Fruit fly (Drosophila melanogaster) whole organism, embryonic: ENCODE results near the gene blp.

ENCODE experiments used
- ATbp ChIP-seq: fragments of 200-800 bp; sonication (Bioruptor generic); optimal IDR thresholded peaks from 2 replicates; lab custom pipeline; 2017; ENCODE audit warnings: missing biosample characterization, mild to moderate bottlenecking, missing genetic modification characterization, missing genetic modification reagents
- CG1024 ChIP-seq: fragments of 200-800 bp; sonication (Bioruptor generic); IDR thresholded peaks from 2 replicates; pipeline ENCODE4 v1.3.6; 2022; ENCODE audit warnings: missing biosample characterization, missing genetic modification characterization
- CG11695 ChIP-seq: fragments of 200-800 bp; sonication (Bioruptor generic); IDR thresholded peaks from 3 replicates; pipeline ENCODE4 v1.3.6; 2022; ENCODE audit warnings: missing biosample characterization, missing genetic modification characterization
- CG12219 ChIP-seq: fragments of 200-800 bp; sonication (Bioruptor generic); optimal IDR thresholded peaks from 3 replicates; lab custom pipeline; 2018; ENCODE audit warnings: missing biosample characterization, mild to moderate bottlenecking, missing genetic modification characterization
- CG12299 ChIP-seq: fragments of 200-800 bp; sonication (Bioruptor generic); optimal IDR thresholded peaks from 2 replicates; lab custom pipeline; 2018; ENCODE audit warnings: missing biosample characterization, mild to moderate bottlenecking, missing genetic modification characterization
- CG14050 ChIP-seq: fragments of 200-800 bp; sonication (Bioruptor generic); IDR thresholded peaks from 3 replicates; pipeline ENCODE4 v1.3.6; 2022; ENCODE audit warnings: missing biosample characterization, missing genetic modification characterization
- CG15269 ChIP-seq: fragments of 200-800 bp; sonication (Bioruptor generic); optimal IDR thresholded peaks from 2 replicates; lab custom pipeline; 2018; ENCODE audit warnings: missing biosample characterization, mild to moderate bottlenecking, missing genetic modification characterization, moderate library complexity
- CG15601 ChIP-seq: fragments of 200-800 bp; sonication (Bioruptor generic); optimal IDR thresholded peaks from 3 replicates; lab custom pipeline; 2019; ENCODE audit warnings: missing biosample characterization, mild to moderate bottlenecking, missing genetic modification characterization, moderate library complexity
- CG17359 ChIP-seq: fragments of 200-800 bp; sonication (Bioruptor generic); optimal IDR thresholded peaks from 3 replicates; lab custom pipeline; 2018; ENCODE audit warnings: missing biosample characterization, mild to moderate bottlenecking, missing genetic modification characterization, moderate library complexity
- CG1792 ChIP-seq: fragments of 200-800 bp; sonication (Bioruptor generic); optimal IDR thresholded peaks from 2 replicates; lab custom pipeline; 2016; ENCODE audit warnings: missing biosample characterization, missing genetic modification characterization
- CG18011 ChIP-seq: fragments of 200-800 bp; sonication (Bioruptor generic); optimal IDR thresholded peaks from 2 replicates; lab custom pipeline; 2017; ENCODE audit warnings: missing biosample characterization, missing genetic modification characterization, mild to moderate bottlenecking, moderate library complexity, missing genotype
- CG18262 ChIP-seq: fragments of 200-800 bp; optimal IDR thresholded peaks from 3 replicates; lab custom pipeline; 2019; ENCODE audit warnings: missing biosample characterization, mild to moderate bottlenecking, missing genetic modification characterization, moderate library complexity
- CG31441 ChIP-seq: fragments of 200-800 bp; sonication (Bioruptor generic); IDR thresholded peaks from 2 replicates; pipeline ENCODE4 v1.3.6; 2022; ENCODE audit warnings: missing biosample characterization, missing genetic modification characterization
- CG34376 ChIP-seq: fragments of 200-800 bp; sonication (Bioruptor generic); optimal IDR thresholded peaks from 2 replicates; lab custom pipeline; 2018; ENCODE audit warnings: missing biosample characterization, mild to moderate bottlenecking, missing genetic modification characterization
- CG4424 ChIP-seq: fragments of 200-800 bp; sonication (Bioruptor generic); optimal IDR thresholded peaks from 3 replicates; lab custom pipeline; 2016; ENCODE audit warnings: missing biosample characterization, missing genetic modification characterization
- CG6791 ChIP-seq: fragments of 200-800 bp; sonication (Bioruptor generic); IDR thresholded peaks from 3 replicates; pipeline ENCODE4 v1.3.6; 2022; ENCODE audit warnings: missing biosample characterization, missing genetic modification characterization; ENCODE audit not compliant: partially characterized antibody
- CG7839 ChIP-seq: fragments of 200-800 bp; sonication (Bioruptor generic); optimal IDR thresholded peaks from 3 replicates; lab custom pipeline; 2018; ENCODE audit warnings: missing biosample characterization, mild to moderate bottlenecking, missing genetic modification characterization, moderate library complexity
- CG8388 ChIP-seq: fragments of 200-800 bp; sonication (Bioruptor generic); optimal IDR thresholded peaks from 2 replicates; lab custom pipeline; 2019; ENCODE audit warnings: missing biosample characterization, mild to moderate bottlenecking, missing genetic modification characterization, moderate library complexity
- CG8924 ChIP-seq: fragments of 200-800 bp; optimal IDR thresholded peaks from 3 replicates; lab custom pipeline; 2019; ENCODE audit warnings: missing biosample characterization, mild to moderate bottlenecking, missing genetic modification characterization, moderate library complexity
- CG8944 ChIP-seq: fragments of 200-800 bp; sonication (Bioruptor generic); optimal IDR thresholded peaks from 3 replicates; lab custom pipeline; 2016; ENCODE audit warnings: missing biosample characterization, missing genetic modification characterization
- CG9727 ChIP-seq: fragments of 200-800 bp; sonication (Bioruptor generic); optimal IDR thresholded peaks from 3 replicates; lab custom pipeline; 2017; ENCODE audit warnings: missing biosample characterization, mild to moderate bottlenecking, missing genetic modification characterization
- CG9817 ChIP-seq: fragments of 200-800 bp; sonication (Bioruptor generic); optimal IDR thresholded peaks from 2 replicates; lab custom pipeline; 2018; ENCODE audit warnings: missing biosample characterization, mild to moderate bottlenecking, missing genetic modification characterization, moderate library complexity
- Deaf1 ChIP-seq: fragments of 200-800 bp; optimal IDR thresholded peaks from 3 replicates; lab custom pipeline; 2019; ENCODE audit warnings: missing biosample characterization, mild to moderate bottlenecking, missing genetic modification characterization, moderate library complexity
- Dip3 ChIP-seq: fragments of 200-800 bp; sonication (Bioruptor generic); optimal IDR thresholded peaks from 3 replicates; lab custom pipeline; 2016; ENCODE audit warnings: missing biosample characterization, missing genetic modification characterization
- Doc3 ChIP-seq: fragments of 200-800 bp; sonication (Bioruptor generic); IDR thresholded peaks from 3 replicates; pipeline ENCODE4 v1.3.6; 2022; ENCODE audit warnings: missing biosample characterization, missing genetic modification characterization; ENCODE audit not compliant: partially characterized antibody
- Drgx ChIP-seq: fragments of 200-800 bp; sonication (Bioruptor generic); IDR thresholded peaks from 2 replicates; pipeline ENCODE4 v1.3.6; 2022; ENCODE audit warnings: missing biosample characterization, missing genetic modification characterization
- Eip74EF ChIP-seq, 2 experiments: fragments of 200-800 bp in 1 of 2; fragments of >200 bp in 1 of 2; sonication (Bioruptor generic) in 1 of 2; optimal IDR thresholded peaks; 2 replicates each; lab custom pipeline; 2017 to 2019; ENCODE audit warnings: missing biosample characterization in 2 of 2, missing genetic modification characterization in 2 of 2, mild to moderate bottlenecking in 1 of 2, moderate library complexity in 1 of 2
- HLH3B ChIP-seq: fragments of 200-800 bp; sonication (Bioruptor generic); IDR thresholded peaks from 2 replicates; pipeline ENCODE4 v1.3.6; 2022; ENCODE audit warnings: missing biosample characterization, missing genetic modification characterization
- HLH54F ChIP-seq: fragments of 200-800 bp; sonication (Bioruptor generic); optimal IDR thresholded peaks from 3 replicates; lab custom pipeline; 2016; ENCODE audit warnings: missing biosample characterization, missing genetic modification characterization
- Hmr ChIP-seq: fragments of 200-800 bp; sonication (Bioruptor generic); optimal IDR thresholded peaks from 3 replicates; lab custom pipeline; 2017; ENCODE audit warnings: mild to moderate bottlenecking, missing biosample characterization, missing genetic modification reagents, missing genetic modification characterization
- Lpt ChIP-seq: fragments of >200 bp; optimal IDR thresholded peaks from 2 replicates; lab custom pipeline; 2018; ENCODE audit warnings: missing biosample characterization, missing genetic modification characterization
- Meics ChIP-seq: fragments of 200-800 bp; sonication (Bioruptor generic); optimal IDR thresholded peaks from 2 replicates; lab custom pipeline; 2017; ENCODE audit warnings: missing biosample characterization, mild to moderate bottlenecking, missing genetic modification characterization
- Nf-YC ChIP-seq: fragments of 200-800 bp; optimal IDR thresholded peaks from 3 replicates; lab custom pipeline; 2019; ENCODE audit warnings: missing biosample characterization, mild to moderate bottlenecking, missing genetic modification characterization, moderate library complexity
- Oaz ChIP-seq: fragments of 200-800 bp; sonication (Bioruptor generic); IDR thresholded peaks from 2 replicates; pipeline ENCODE4 v1.3.6; 2022; ENCODE audit warnings: missing biosample characterization, missing genetic modification characterization
- PHDP ChIP-seq: fragments of 200-800 bp; sonication (Bioruptor generic); optimal IDR thresholded peaks from 3 replicates; lab custom pipeline; 2018; ENCODE audit warnings: missing biosample characterization, mild to moderate bottlenecking, missing genetic modification characterization, moderate library complexity
- Pdp1 ChIP-seq, 2 experiments: fragments of 200-800 bp; sonication (Bioruptor generic); optimal IDR thresholded peaks; 3 replicates each; lab custom pipeline; 2016; ENCODE audit warnings: missing biosample characterization in 2 of 2, missing genetic modification characterization in 2 of 2, mild to moderate bottlenecking in 1 of 2, moderate library complexity in 1 of 2
- Side ChIP-seq: fragments of 200-800 bp; sonication (Bioruptor generic); optimal IDR thresholded peaks from 2 replicates; lab custom pipeline; 2016; ENCODE audit warnings: missing biosample characterization, missing genetic modification characterization
- Sry-β ChIP-seq: fragments of 200-800 bp; sonication (Bioruptor generic); optimal IDR thresholded peaks from 2 replicates; lab custom pipeline; 2018; ENCODE audit warnings: missing biosample characterization, mild to moderate bottlenecking, missing genetic modification characterization, moderate library complexity
- Trl ChIP-seq, 3 experiments: fragments of >200 bp in 2 of 3; fragments of 200-800 bp in 1 of 3; sonication (Bioruptor generic) in 1 of 3; optimal IDR thresholded peaks; 2 replicates in 1 of 3; 3 replicates in 2 of 3; lab custom pipeline; 2016 to 2017; ENCODE audit warnings: missing biosample characterization in 1 of 3, missing genetic modification characterization in 1 of 3
- ase ChIP-seq: fragments of 200-800 bp; sonication (Bioruptor generic); IDR thresholded peaks from 3 replicates; pipeline ENCODE4 v1.3.6; 2022; ENCODE audit warnings: missing biosample characterization, missing genetic modification characterization
- az2 ChIP-seq: fragments of 200-800 bp; sonication (Bioruptor generic); optimal IDR thresholded peaks from 3 replicates; lab custom pipeline; 2016; ENCODE audit warnings: missing biosample characterization, missing genetic modification characterization
- esg ChIP-seq: fragments of 200-800 bp; sonication (Bioruptor generic); conservative IDR thresholded peaks from 2 replicates; pipeline ENCODE4 v1.3.6; 2022; ENCODE audit warnings: missing biosample characterization, missing genetic modification characterization
- fru ChIP-seq: fragments of >200 bp; optimal IDR thresholded peaks from 2 replicates; lab custom pipeline; 2017
- grau ChIP-seq: fragments of 200-800 bp; optimal IDR thresholded peaks from 3 replicates; lab custom pipeline; 2019; ENCODE audit warnings: missing biosample characterization, mild to moderate bottlenecking, missing genetic modification characterization, moderate library complexity
- gsb-n ChIP-seq: fragments of 200-800 bp; sonication (Bioruptor generic); optimal IDR thresholded peaks from 3 replicates; lab custom pipeline; 2018; ENCODE audit warnings: missing biosample characterization, mild to moderate bottlenecking, missing genetic modification characterization
- lilli ChIP-seq: fragments of 200-800 bp; sonication (Bioruptor generic); optimal IDR thresholded peaks from 3 replicates; lab custom pipeline; 2016; ENCODE audit warnings: missing biosample characterization, missing genetic modification characterization
- lola ChIP-seq, 3 experiments: fragments of >200 bp in 2 of 3; fragments of 200-800 bp in 1 of 3; sonication (Bioruptor generic) in 1 of 3; optimal IDR thresholded peaks; 2 replicates each; lab custom pipeline; 2017 to 2019; ENCODE audit warnings: missing biosample characterization in 3 of 3, missing genetic modification characterization in 3 of 3, mild to moderate bottlenecking in 1 of 3, moderate library complexity in 1 of 3
- maf-S ChIP-seq: fragments of 200-800 bp; sonication (Bioruptor generic); optimal IDR thresholded peaks from 2 replicates; lab custom pipeline; 2016; ENCODE audit warnings: missing biosample characterization, missing genetic modification characterization
- nau ChIP-seq: fragments of 200-800 bp; sonication (Bioruptor generic); optimal IDR thresholded peaks from 3 replicates; lab custom pipeline; 2017; ENCODE audit warnings: missing biosample characterization, mild to moderate bottlenecking, missing genetic modification characterization, missing genetic modification reagents
- tin ChIP-seq: fragments of 200-800 bp; sonication (Bioruptor generic); optimal IDR thresholded peaks from 3 replicates; lab custom pipeline; 2016; ENCODE audit warnings: missing biosample characterization, missing genetic modification characterization

Gene blp

DNA sequence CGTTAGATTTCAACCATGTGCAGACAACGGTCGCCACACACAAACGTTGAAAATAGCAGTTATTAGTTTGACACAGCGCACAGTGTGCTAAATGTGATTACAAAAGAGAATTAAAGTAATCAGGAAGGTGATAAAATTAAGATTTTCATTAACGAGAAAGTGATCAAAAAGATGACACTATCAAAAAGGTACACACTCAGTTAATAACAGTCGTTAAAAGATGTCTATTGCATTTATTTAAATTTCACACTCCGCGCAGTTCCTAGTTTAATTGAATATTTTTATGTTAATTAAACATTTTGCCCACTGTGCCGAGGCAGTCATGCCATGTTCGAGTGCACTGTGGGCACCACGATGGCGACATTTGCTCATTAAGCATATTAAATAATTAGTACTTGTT, 6.5 kb upstream of the blp start (continued):
- TF ChIP-seq gsb-n (tag; lab: Kevin White, UChicago) (no peak), Nf-YC (tag; lab: Kevin White, UChicago) (peak; percentile 1), CG34376 (GFP tag; lab: Kevin White, UChicago) (no peak), CG8388 (GFP tag; lab: Kevin White, UChicago) (peak; percentile 8), esg (GFP tag; lab: Robert Waterston, UW) (0 out of 2 replicates have a peak, but pooled peaks have one; percentile 31), CG15269 (peak; percentile 47), Hmr (GFP tag; lab: Kevin White, UChicago) (peak; percentile 6), Lpt (GFP tag; lab: Kevin White, UChicago) (no peak), CG18262 (tag; lab: Kevin White, UChicago) (peak; percentile 40), Side (GFP tag; lab: Kevin White, UChicago) (no peak), CG8944 (no peak), CG4424 (GFP tag; lab: Kevin White, UChicago) (peak; percentile 5), CG1024 (GFP tag; lab: Robert Waterston, UW) (no peak), PHDP (peak; percentile 49), CG31441 (GFP tag; lab: Robert Waterston, UW) (peak; percentile 38; the same call in 1 of the 2 replicates), Sry-β (GFP tag; lab: Kevin White, UChicago) (no peak), CG1792 (GFP tag; lab: Kevin White, UChicago) (no peak), CG8924 (tag; lab: Kevin White, UChicago) (peak; percentile 41), CG11695 (GFP tag; lab: Robert Waterston, UW) (peak; percentile 32; the same call in 1 of the 3 replicates), Trl (optimal IDR thresholded peaks at IDR 0.05; lab: Kevin White, UChicago) (no peak), Trl (GFP tag; optimal IDR thresholded peaks at IDR 0.05; lab: Kevin White, UChicago) (no peak), CG15601 (tag; lab: Kevin White, UChicago) (no peak), lola (GFP tag; optimal IDR thresholded peaks at IDR 0.05; lab: Kevin White, UChicago) (no peak), CG12299 (tag; lab: Kevin White, UChicago) (no peak), Pdp1 (GFP tag; optimal IDR thresholded peaks at IDR 0.05; lab: Kevin White, UChicago) (peak in 1 of 2 experiments; percentile 0), az2 (peak; percentile 25), HLH3B (GFP tag; lab: Robert Waterston, UW) (peak; percentile 51), CG17359 (tag; lab: Kevin White, UChicago) (peak; percentile 5), Oaz (GFP tag; lab: Robert Waterston, UW) (peak; percentile 54; the same call in 1 of the 2 replicates), fru (no peak), CG9817 (tag; lab: Kevin White, UChicago) (peak; percentile 4), CG6791 (GFP tag; lab: Robert Waterston, UW) (no peak), Drgx (GFP tag; lab: Robert Waterston, UW) (peak; percentile 74), nau (GFP tag; lab: Kevin White, UChicago) (no peak), Doc3 (GFP tag; lab: Robert Waterston, UW) (no peak), grau (tag; lab: Kevin White, UChicago) (peak; percentile 40), CG7839 (tag; lab: Kevin White, UChicago) (peak; percentile 53), CG9727 (GFP tag; lab: Kevin White, UChicago) (peak; percentile 15), Meics (GFP tag; lab: Kevin White, UChicago) (peak; percentile 52), Eip74EF (GFP tag; optimal IDR thresholded peaks at IDR 0.05; lab: Kevin White, UChicago) (peak in 1 of 2 experiments; percentile 6), ATbp (GFP tag; lab: Kevin White, UChicago) (no peak), CG12219 (GFP tag; lab: Kevin White, UChicago) (peak; percentile 47), Deaf1 (tag; lab: Kevin White, UChicago) (no peak), Dip3 (GFP tag; lab: Kevin White, UChicago) (no peak), CG18011 (no peak), tin (no peak), CG14050 (GFP tag; lab: Robert Waterston, UW) (peak; percentile 19; the same call in 1 of the 3 replicates), maf-S (GFP tag; lab: Kevin White, UChicago) (no peak), ase (GFP tag; lab: Robert Waterston, UW) (0 out of 3 replicates have a peak, but pooled peaks have one; percentile 29), HLH54F (GFP tag; lab: Kevin White, UChicago) (no peak), lilli (peak; percentile 28)
